Fruit fly (Drosophila melanogaster) whole organism, embryonic: Measurements from ENCODE around the gene CG43886.

Source experiments
- Adf1 ChIP-seq: fragments of 200-800 bp; sonication (Bioruptor generic); IDR thresholded peaks from 2 replicates; pipeline ENCODE4 v1.3.6; 2022; ENCODE audit warnings: missing biosample characterization, missing genetic modification characterization
- BtbVII ChIP-seq: fragments of 200-800 bp; sonication (Bioruptor generic); optimal IDR thresholded peaks from 3 replicates; lab custom pipeline; 2017; ENCODE audit warnings: missing biosample characterization, mild to moderate bottlenecking, missing genetic modification characterization
- CG10565 ChIP-seq: fragments of 200-800 bp; sonication (Bioruptor generic); optimal IDR thresholded peaks from 3 replicates; lab custom pipeline; 2016; ENCODE audit warnings: missing biosample characterization, mild to moderate bottlenecking, missing genetic modification characterization
- CG11723 ChIP-seq: fragments of 200-800 bp; sonication (Bioruptor generic); optimal IDR thresholded peaks from 2 replicates; lab custom pipeline; 2017; ENCODE audit warnings: missing biosample characterization, mild to moderate bottlenecking, missing genetic modification characterization
- CG12942 ChIP-seq: fragments of 200-800 bp; sonication (Bioruptor generic); optimal IDR thresholded peaks from 3 replicates; lab custom pipeline; 2016; ENCODE audit warnings: missing biosample characterization, missing genetic modification characterization
- CG13894 ChIP-seq: fragments of 200-800 bp; sonication (Bioruptor generic); optimal IDR thresholded peaks from 3 replicates; lab custom pipeline; 2018; ENCODE audit warnings: missing biosample characterization, mild to moderate bottlenecking, missing genetic modification characterization, moderate library complexity
- CG14667 ChIP-seq: fragments of 200-800 bp; sonication (Bioruptor generic); IDR thresholded peaks from 2 replicates; pipeline ENCODE4 v1.3.6; 2022; ENCODE audit warnings: missing biosample characterization, missing genetic modification characterization
- CG17359 ChIP-seq: fragments of 200-800 bp; sonication (Bioruptor generic); optimal IDR thresholded peaks from 3 replicates; lab custom pipeline; 2018; ENCODE audit warnings: missing biosample characterization, mild to moderate bottlenecking, missing genetic modification characterization, moderate library complexity
- CG17385 ChIP-seq: fragments of 200-800 bp; sonication (Bioruptor generic); optimal IDR thresholded peaks from 3 replicates; lab custom pipeline; 2018; ENCODE audit warnings: missing biosample characterization, mild to moderate bottlenecking, missing genetic modification characterization
- CG17568 ChIP-seq: fragments of 200-800 bp; sonication (Bioruptor generic); optimal IDR thresholded peaks from 2 replicates; lab custom pipeline; 2018; ENCODE audit warnings: missing biosample characterization, mild to moderate bottlenecking, missing genetic modification characterization, moderate library complexity
- CG18011 ChIP-seq: fragments of 200-800 bp; sonication (Bioruptor generic); optimal IDR thresholded peaks from 2 replicates; lab custom pipeline; 2017; ENCODE audit warnings: missing biosample characterization, missing genetic modification characterization, mild to moderate bottlenecking, moderate library complexity, missing genotype
- CG2120 ChIP-seq: fragments of 200-800 bp; sonication (Bioruptor generic); optimal IDR thresholded peaks from 3 replicates; lab custom pipeline; 2016; ENCODE audit warnings: missing biosample characterization, missing genetic modification characterization
- CG2889 ChIP-seq: fragments of 200-800 bp; sonication (Bioruptor generic); IDR thresholded peaks from 3 replicates; pipeline ENCODE4 v1.3.6; 2022; ENCODE audit warnings: missing biosample characterization, missing genetic modification characterization
- CG30431 ChIP-seq: fragments of 200-800 bp; sonication (Bioruptor generic); optimal IDR thresholded peaks from 2 replicates; lab custom pipeline; 2017; ENCODE audit warnings: missing biosample characterization, missing genetic modification characterization
- CG31441 ChIP-seq: fragments of 200-800 bp; sonication (Bioruptor generic); IDR thresholded peaks from 2 replicates; pipeline ENCODE4 v1.3.6; 2022; ENCODE audit warnings: missing biosample characterization, missing genetic modification characterization
- CG33213 ChIP-seq: fragments of 200-800 bp; sonication (Bioruptor generic); optimal IDR thresholded peaks from 3 replicates; lab custom pipeline; 2016; ENCODE audit warnings: missing biosample characterization, missing genetic modification characterization
- CG3407 ChIP-seq: fragments of 200-800 bp; sonication (Bioruptor generic); optimal IDR thresholded peaks from 2 replicates; lab custom pipeline; 2018; ENCODE audit warnings: missing biosample characterization, mild to moderate bottlenecking, missing genetic modification characterization
- CG3847 ChIP-seq: fragments of 200-800 bp; sonication (Bioruptor generic); IDR thresholded peaks from 2 replicates; pipeline ENCODE4 v1.3.6; 2022; ENCODE audit warnings: missing biosample characterization, missing genetic modification characterization
- CG3995 ChIP-seq: fragments of 200-800 bp; sonication (Bioruptor generic); optimal IDR thresholded peaks from 3 replicates; lab custom pipeline; 2016; ENCODE audit warnings: missing biosample characterization, missing genetic modification characterization
- CG4282 ChIP-seq: fragments of 200-800 bp; sonication (Bioruptor generic); optimal IDR thresholded peaks from 2 replicates; lab custom pipeline; 2016; ENCODE audit warnings: missing biosample characterization, missing genetic modification characterization
- CG4617 ChIP-seq: fragments of 200-800 bp; sonication (Bioruptor generic); optimal IDR thresholded peaks from 3 replicates; lab custom pipeline; 2016; ENCODE audit warnings: missing biosample characterization, missing genetic modification characterization, borderline replicate concordance
- CG7271 ChIP-seq: fragments of 200-800 bp; sonication (Bioruptor generic); optimal IDR thresholded peaks from 2 replicates; lab custom pipeline; 2018; ENCODE audit warnings: missing biosample characterization, mild to moderate bottlenecking, missing genetic modification characterization, moderate library complexity
- CG7963 ChIP-seq: fragments of 200-800 bp; sonication (Bioruptor generic); IDR thresholded peaks from 3 replicates; pipeline ENCODE4 v1.3.6; 2022; ENCODE audit warnings: missing biosample characterization, missing genetic modification characterization; ENCODE audit not compliant: partially characterized antibody
- CG9437 ChIP-seq: fragments of 200-800 bp; sonication (Bioruptor generic); optimal IDR thresholded peaks from 2 replicates; lab custom pipeline; 2018; ENCODE audit warnings: missing biosample characterization, mild to moderate bottlenecking, missing genetic modification characterization
- CHES-1-like ChIP-seq: fragments of 200-800 bp; sonication (Bioruptor generic); optimal IDR thresholded peaks from 2 replicates; lab custom pipeline; 2016; ENCODE audit warnings: missing biosample characterization, missing genetic modification characterization
- Dek ChIP-seq: fragments of 200-800 bp; sonication (Bioruptor generic); optimal IDR thresholded peaks from 3 replicates; lab custom pipeline; 2019; ENCODE audit warnings: missing biosample characterization, mild to moderate bottlenecking, missing genetic modification characterization, moderate library complexity
- E2f2 ChIP-seq: fragments of 200-800 bp; sonication (Bioruptor generic); IDR thresholded peaks from 2 replicates; pipeline ENCODE4 v1.3.6; 2022; ENCODE audit warnings: missing biosample characterization, missing genetic modification characterization
- Eip74EF ChIP-seq, 2 experiments: fragments of 200-800 bp in 1 of 2; fragments of >200 bp in 1 of 2; sonication (Bioruptor generic) in 1 of 2; optimal IDR thresholded peaks; 2 replicates each; lab custom pipeline; 2017 to 2019; ENCODE audit warnings: missing biosample characterization in 2 of 2, missing genetic modification characterization in 2 of 2, mild to moderate bottlenecking in 1 of 2, moderate library complexity in 1 of 2
- Elba2 ChIP-seq: fragments of 200-800 bp; sonication (Bioruptor generic); optimal IDR thresholded peaks from 3 replicates; lab custom pipeline; 2016; ENCODE audit warnings: missing biosample characterization, missing genetic modification characterization
- Fer1 ChIP-seq: fragments of 200-800 bp; sonication (Bioruptor generic); optimal IDR thresholded peaks from 2 replicates; lab custom pipeline; 2017; ENCODE audit warnings: missing biosample characterization, mild to moderate bottlenecking, missing genetic modification characterization
- HHEX ChIP-seq: fragments of 200-800 bp; sonication (Bioruptor generic); optimal IDR thresholded peaks from 3 replicates; lab custom pipeline; 2017; ENCODE audit warnings: missing biosample characterization, mild to moderate bottlenecking, missing genetic modification characterization, missing genetic modification reagents
- Kr ChIP-seq: fragments of 200-800 bp; sonication (Bioruptor generic); optimal IDR thresholded peaks from 2 replicates; lab custom pipeline; 2017; ENCODE audit warnings: missing biosample characterization, mild to moderate bottlenecking, missing genetic modification characterization
- Lim3 ChIP-seq: fragments of 200-800 bp; sonication (Bioruptor generic); IDR thresholded peaks from 2 replicates; pipeline ENCODE4 v1.3.6; 2022; ENCODE audit warnings: missing biosample characterization, missing genetic modification characterization
- ac ChIP-seq: fragments of 200-800 bp; sonication (Bioruptor generic); optimal IDR thresholded peaks from 3 replicates; lab custom pipeline; 2017; ENCODE audit warnings: missing biosample characterization, mild to moderate bottlenecking, missing genetic modification characterization
- aop ChIP-seq: fragments of 200-800 bp; sonication (Bioruptor generic); IDR thresholded peaks from 2 replicates; pipeline ENCODE4 v1.3.6; 2022; ENCODE audit warnings: missing biosample characterization, missing genetic modification characterization
- btn ChIP-seq: fragments of 200-800 bp; sonication (Bioruptor generic); optimal IDR thresholded peaks from 2 replicates; lab custom pipeline; 2016; ENCODE audit warnings: missing biosample characterization, missing genetic modification characterization
- dan ChIP-seq: fragments of 200-800 bp; sonication (Bioruptor generic); IDR thresholded peaks from 2 replicates; pipeline ENCODE4 v1.3.6; 2022; ENCODE audit warnings: missing biosample characterization, missing genetic modification characterization
- ems ChIP-seq: fragments of 200-800 bp; sonication (Bioruptor generic); optimal IDR thresholded peaks from 3 replicates; lab custom pipeline; 2016; ENCODE audit warnings: missing biosample characterization, missing genetic modification characterization
- fd96Cb ChIP-seq: fragments of 200-800 bp; sonication (Bioruptor generic); optimal IDR thresholded peaks from 2 replicates; lab custom pipeline; 2018; ENCODE audit warnings: missing biosample characterization, mild to moderate bottlenecking, missing genetic modification characterization, moderate library complexity
- gfzf ChIP-seq: fragments of 200-800 bp; sonication (Bioruptor generic); optimal IDR thresholded peaks from 2 replicates; lab custom pipeline; 2016; ENCODE audit warnings: missing biosample characterization, mild to moderate bottlenecking, missing genetic modification characterization, moderate library complexity
- gsb ChIP-seq: fragments of 200-800 bp; sonication (Bioruptor generic); IDR thresholded peaks from 2 replicates; pipeline ENCODE4 v1.3.6; 2022; ENCODE audit warnings: missing biosample characterization, missing genetic modification characterization
- hkb ChIP-seq, 2 experiments: fragments of 200-800 bp in 1 of 2; fragments of >200 bp in 1 of 2; sonication (Bioruptor generic) in 1 of 2; IDR thresholded peaks in 1 of 2; optimal IDR thresholded peaks in 1 of 2; 2 replicates each; pipeline versions ENCODE4 v1.3.6 to Lab custom; 2017 to 2022; ENCODE audit warnings: missing biosample characterization in 1 of 2, missing genetic modification characterization in 1 of 2
- p53 ChIP-seq: fragments of 200-800 bp; sonication (Bioruptor generic); optimal IDR thresholded peaks from 2 replicates; lab custom pipeline; 2016; ENCODE audit warnings: missing biosample characterization, missing genetic modification characterization
- psq ChIP-seq: fragments of 200-800 bp; sonication (Bioruptor generic); optimal IDR thresholded peaks from 2 replicates; lab custom pipeline; 2017; ENCODE audit warnings: missing biosample characterization, missing genetic modification characterization
- pzg ChIP-seq: fragments of 200-800 bp; sonication (Bioruptor generic); optimal IDR thresholded peaks from 3 replicates; lab custom pipeline; 2018; ENCODE audit warnings: missing biosample characterization, mild to moderate bottlenecking, missing genetic modification characterization, moderate library complexity
- stwl ChIP-seq: fragments of 200-800 bp; sonication (Bioruptor generic); optimal IDR thresholded peaks from 3 replicates; lab custom pipeline; 2018; ENCODE audit warnings: missing biosample characterization, mild to moderate bottlenecking, missing genetic modification characterization, moderate library complexity
- unc-4 ChIP-seq: fragments of 200-800 bp; sonication (Bioruptor generic); IDR thresholded peaks from 2 replicates; pipeline ENCODE4 v1.3.6; 2022; ENCODE audit warnings: missing biosample characterization, missing genetic modification characterization; ENCODE audit not compliant: partially characterized antibody
- vfl ChIP-seq: fragments of 200-800 bp; sonication (Bioruptor generic); optimal IDR thresholded peaks from 2 replicates; lab custom pipeline; 2016; ENCODE audit warnings: missing biosample characterization, missing genetic modification characterization

The CG43886 gene

DNA sequence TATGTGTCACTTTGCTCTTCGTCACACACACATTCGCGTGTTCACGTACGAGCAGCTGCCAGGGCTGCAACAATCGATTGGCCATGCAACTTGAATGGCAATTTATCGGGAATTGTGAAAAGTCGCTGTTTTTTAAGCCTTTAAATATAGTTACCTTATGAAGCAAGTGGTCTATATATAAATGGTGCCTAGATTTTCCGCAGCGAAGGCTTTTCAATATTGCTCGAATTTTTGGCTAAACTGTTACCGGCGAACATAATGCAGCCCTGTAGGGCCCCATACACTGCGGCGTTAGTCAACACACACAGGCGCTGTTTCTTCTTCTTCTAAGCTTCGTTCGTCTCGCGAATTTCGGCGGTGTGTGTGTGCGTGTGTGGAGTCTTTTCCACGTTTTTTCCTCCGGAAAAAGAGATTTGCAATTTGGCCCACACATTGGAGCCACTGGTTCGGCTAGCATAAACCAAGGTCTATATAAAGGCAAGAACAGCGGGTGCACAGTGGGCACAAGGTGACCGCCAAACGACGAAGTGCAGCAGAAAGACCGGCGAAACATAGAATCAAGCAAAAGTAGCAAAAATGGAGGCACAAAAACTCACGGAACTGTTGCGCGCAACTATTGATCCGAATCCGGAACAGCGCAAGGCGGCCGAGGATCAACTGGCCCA lies 43.6 kb downstream of the CG43886 start, which contains the start of the genes Arp3 and msk (continued):
- TF ChIP-seq CG2120 (GFP tag; lab: Kevin White, UChicago) (peak; percentile 93), CG13894 (tag; lab: Kevin White, UChicago) (peak; percentile 97), CG10565 (GFP tag; lab: Kevin White, UChicago) (peak; percentile 58), CG7271 (tag; lab: Kevin White, UChicago) (no peak), psq (GFP tag; lab: Kevin White, UChicago) (peak; percentile 53), Adf1 (GFP tag; lab: Robert Waterston, UW) (peak; percentile 48), CG18011 (GFP tag; lab: Kevin White, UChicago) (peak; percentile 43), p53 (GFP tag; lab: Kevin White, UChicago) (peak; percentile 91), CG12942 (GFP tag; lab: Kevin White, UChicago) (peak; percentile 85), Fer1 (GFP tag; lab: Kevin White, UChicago) (peak; percentile 84), unc-4 (peak; percentile 42), btn (peak; percentile 59), HHEX (peak; percentile 74), CG30431 (GFP tag; lab: Kevin White, UChicago) (peak; percentile 38), CG17385 (peak; percentile 99), CG3995 (GFP tag; lab: Kevin White, UChicago) (peak; percentile 99), CG14667 (GFP tag; lab: Robert Waterston, UW) (peak; percentile 51), Dek (peak; percentile 64), CG4282 (GFP tag; lab: Kevin White, UChicago) (peak; percentile 77), Eip74EF (GFP tag; optimal IDR thresholded peaks at IDR 0.05; lab: Kevin White, UChicago) (peak in 1 of 2 experiments; percentile 15), CG17359 (tag; lab: Kevin White, UChicago) (peak; percentile 71), Elba2 (peak; percentile 21), Kr (GFP tag; lab: Kevin White, UChicago) (no peak), Lim3 (GFP tag; lab: Robert Waterston, UW) (no peak; the same call in 1 of the 2 replicates), CG11723 (GFP tag; lab: Kevin White, UChicago) (peak; percentile 64), CG3847 (GFP tag; lab: Robert Waterston, UW) (peak; percentile 90), pzg (GFP tag; lab: Kevin White, UChicago) (peak; percentile 96), gsb (no peak), CG33213 (GFP tag; lab: Kevin White, UChicago) (peak; percentile 85), CG4617 (GFP tag; lab: Kevin White, UChicago) (peak; percentile 91), ems (peak; percentile 76), CG31441 (GFP tag; lab: Robert Waterston, UW) (peak; percentile 64), E2f2 (GFP tag; lab: Robert Waterston, UW) (peak; percentile 69), fd96Cb (tag; lab: Kevin White, UChicago) (peak; percentile 65), stwl (tag; lab: Kevin White, UChicago) (peak; percentile 75), BtbVII (peak; percentile 50), aop (GFP tag; lab: Robert Waterston, UW) (no peak), CG17568 (no peak), vfl (peak; percentile 83), CG9437 (GFP tag; lab: Kevin White, UChicago) (peak; percentile 47), hkb (optimal IDR thresholded peaks at IDR 0.05; lab: Kevin White, UChicago) (peak; percentile 89), hkb (GFP tag; IDR thresholded peaks at IDR 0.05; lab: Robert Waterston, UW) (peak; percentile 60; the same call in 1 of the 2 replicates), gfzf (GFP tag; lab: Kevin White, UChicago) (peak; percentile 47), CG3407 (GFP tag; lab: Kevin White, UChicago) (no peak), ac (peak; percentile 13), CG7963 (GFP tag; lab: Robert Waterston, UW) (no peak), dan (no peak), CHES-1-like (GFP tag; lab: Kevin White, UChicago) (peak; percentile 97), CG2889 (GFP tag; lab: Robert Waterston, UW) (peak; percentile 54; the same call in 2 of the 3 replicates)
